Fruit fly (Drosophila melanogaster): ENCODE data around the gene TAF1B.

The TAF1B gene

dm6 chr3R:10144103-10144998 is at the start of gene TAF1B, which contains the start of gene Invadolysin:
TSS of gene TAF1B (minus strand) at chr3R:10144184.
TSS of gene Invadolysin (plus strand) at chr3R:10144668.
- TF ChIP-seq rib (GFP tag; IDR thresholded peaks at IDR 0.05) (peak; percentile 66; the same call in 1 of the 2 replicates), CG11398 (GFP tag; optimal IDR thresholded peaks at IDR 0.05) (no peak), CG10462 (GFP tag; optimal IDR thresholded peaks at IDR 0.05) (peak; percentile 18), CG15269 (tag; optimal IDR thresholded peaks at IDR 0.05) (peak; percentile 31), br (optimal IDR thresholded peaks at IDR 0.05) (no peak), sisA (GFP tag; IDR thresholded peaks at IDR 0.05) (peak; percentile 54), lmd (GFP tag; IDR thresholded peaks at IDR 0.05) (peak; percentile 11; the same call in 1 of the 2 replicates), HmgZ (tag; optimal IDR thresholded peaks at IDR 0.05) (peak; percentile 52), tx (GFP tag; optimal IDR thresholded peaks at IDR 0.05) (no peak), run (tag; optimal IDR thresholded peaks at IDR 0.05) (peak; percentile 15), btn (GFP tag; optimal IDR thresholded peaks at IDR 0.05) (no peak), CG6765 (GFP tag; optimal IDR thresholded peaks at IDR 0.05) (peak; percentile 61), GATAe (GFP tag; conservative IDR thresholded peaks at IDR 0.05) (no peak), CG9932 (GFP tag; IDR thresholded peaks at IDR 0.05) (peak; percentile 90), CG14441 (GFP tag; IDR thresholded peaks at IDR 0.05) (peak; percentile 64), dysf (GFP tag; IDR thresholded peaks at IDR 0.05) (no peak), Mad (GFP tag; optimal IDR thresholded peaks at IDR 0.05) (no peak), sc (optimal IDR thresholded peaks at IDR 0.05) (no peak), sc (GFP tag; optimal IDR thresholded peaks at IDR 0.05) (no peak), bcd (GFP tag; optimal IDR thresholded peaks at IDR 0.05) (peak; percentile 14), CG7987 (GFP tag; optimal IDR thresholded peaks at IDR 0.05) (peak; percentile 14), CG8765 (GFP tag; IDR thresholded peaks at IDR 0.05) (no peak), CG8478 (optimal IDR thresholded peaks at IDR 0.05) (no peak), CG1233 (GFP tag; optimal IDR thresholded peaks at IDR 0.05) (no peak), cwo (GFP tag; optimal IDR thresholded peaks at IDR 0.05) (no peak), Side (GFP tag; optimal IDR thresholded peaks at IDR 0.05) (peak; percentile 31), CG8359 (GFP tag; optimal IDR thresholded peaks at IDR 0.05; ENCODE audit: borderline replicate concordance) (no peak), ato (GFP tag; IDR thresholded peaks at IDR 0.05; ENCODE audit: partially characterized antibody) (peak; percentile 75), CG12769 (tag; optimal IDR thresholded peaks at IDR 0.05) (peak; percentile 45), lola (GFP tag; optimal IDR thresholded peaks at IDR 0.05) (peak in 1 of 3 experiments; percentile 33), Dref (GFP tag; IDR thresholded peaks at IDR 0.05) (peak; percentile 84), pb (GFP tag; optimal IDR thresholded peaks at IDR 0.05) (no peak), Med (GFP tag) (peak; percentile 80), CG5245 (GFP tag; optimal IDR thresholded peaks at IDR 0.05) (peak; percentile 31), CG10654 (GFP tag; optimal IDR thresholded peaks at IDR 0.05) (peak; percentile 17), wek (GFP tag; optimal IDR thresholded peaks at IDR 0.05) (peak; percentile 35), psq (GFP tag; optimal IDR thresholded peaks at IDR 0.05) (no peak), Lim3 (GFP tag; IDR thresholded peaks at IDR 0.05) (no peak), salm (tag; optimal IDR thresholded peaks at IDR 0.05) (no peak), Stat92E (GFP tag; optimal IDR thresholded peaks at IDR 0.05) (peak in 1 of 3 experiments; percentile 35), Taf1 (GFP tag; IDR thresholded peaks at IDR 0.05) (no peak; the same call in 1 of the 2 replicates), Ets65A (GFP tag) (peak; percentile 87), Hmr (GFP tag; optimal IDR thresholded peaks at IDR 0.05) (peak; percentile 78), insv (GFP tag; optimal IDR thresholded peaks at IDR 0.05) (peak in 1 of 2 experiments; percentile 39), slou (GFP tag; optimal IDR thresholded peaks at IDR 0.05) (no peak), CG4360 (GFP tag; IDR thresholded peaks at IDR 0.05) (no peak), NFAT (GFP tag; IDR thresholded peaks at IDR 0.05) (peak; percentile 75), NC2α (GFP tag; optimal IDR thresholded peaks at IDR 0.05) (no peak), CG6683 (GFP tag; optimal IDR thresholded peaks at IDR 0.05) (no peak), emc (GFP tag; optimal IDR thresholded peaks at IDR 0.05) (no peak)
